Worm (Caenorhabditis elegans) whole organism, early embryonic: Measurements from ENCODE around the gene H10E21.1.

Experiments used
- B0310.2 ChIP-seq: sonication (generic microtip); optimal IDR thresholded peaks from 2 replicates; lab custom pipeline; 2016; ENCODE audit warnings: mild to moderate bottlenecking, missing genetic modification characterization, missing compliant biosample characterization
- F13C5.2 ChIP-seq: sonication (generic microtip); optimal IDR thresholded peaks from 2 replicates; lab custom pipeline; 2017; ENCODE audit warnings: mild to moderate bottlenecking, missing genetic modification characterization, inconsistent platforms, missing compliant biosample characterization
- aly-1 ChIP-seq: sonication (generic microtip); optimal IDR thresholded peaks from 2 replicates; lab custom pipeline; 2016; ENCODE audit warnings: missing genetic modification characterization, missing compliant biosample characterization
- ama-1 ChIP-seq: fragments of 150-350 bp; optimal IDR thresholded peaks from 2 replicates; lab custom pipeline; 2014
- ceh-13 ChIP-seq: fragments of 200-800 bp; sonication (Bioruptor generic); optimal IDR thresholded peaks from 2 replicates; lab custom pipeline; 2018; ENCODE audit warnings: mild to moderate bottlenecking, missing genetic modification characterization, missing compliant biosample characterization
- ceh-36 ChIP-seq: sonication (generic microtip); optimal IDR thresholded peaks from 2 replicates; lab custom pipeline; 2016; ENCODE audit warnings: missing genetic modification characterization, inconsistent platforms, missing compliant biosample characterization
- ets-7 ChIP-seq: sonication (generic microtip); optimal IDR thresholded peaks from 2 replicates; lab custom pipeline; 2016; ENCODE audit warnings: missing genotype, missing genetic modification characterization, missing compliant biosample characterization
- flt-1 ChIP-seq: fragments of 200-800 bp; sonication (Bioruptor generic); IDR thresholded peaks from 2 replicates; pipeline ENCODE4 v1.3.6; 2022; ENCODE audit warnings: missing genetic modification characterization, missing compliant biosample characterization
- hmbx-1 ChIP-seq: sonication (generic microtip); optimal IDR thresholded peaks from 2 replicates; lab custom pipeline; 2016; ENCODE audit warnings: mild to moderate bottlenecking, missing genetic modification characterization, missing compliant biosample characterization
- hmg-4 ChIP-seq: fragments of 200-800 bp; sonication (Bioruptor generic); optimal IDR thresholded peaks from 2 replicates; lab custom pipeline; 2018; ENCODE audit warnings: mild to moderate bottlenecking, missing genetic modification characterization, missing compliant biosample characterization
- hnd-1 ChIP-seq: sonication (generic microtip); optimal IDR thresholded peaks from 2 replicates; lab custom pipeline; 2016; ENCODE audit warnings: missing genetic modification characterization, missing compliant biosample characterization
- pes-1 ChIP-seq: fragments of 200-800 bp; sonication (Bioruptor generic); IDR thresholded peaks from 2 replicates; pipeline ENCODE4 v1.3.6; 2022; ENCODE audit warnings: missing genetic modification reagents, missing genetic modification characterization, missing compliant biosample characterization
- scrt-1 ChIP-seq: fragments of 200-800 bp; sonication (Bioruptor generic); IDR thresholded peaks from 2 replicates; pipeline ENCODE4 v1.3.6; 2022; ENCODE audit warnings: missing genetic modification characterization, missing compliant biosample characterization
- sea-1 ChIP-seq: fragments of 200-800 bp; sonication (Bioruptor generic); conservative IDR thresholded peaks from 2 replicates; pipeline ENCODE4 v1.3.6; 2022; ENCODE audit warnings: missing genetic modification characterization, missing compliant biosample characterization
- tbx-11 ChIP-seq: fragments of 200-800 bp; sonication (Bioruptor generic); IDR thresholded peaks from 2 replicates; pipeline ENCODE4 v1.3.6; 2022; ENCODE audit warnings: missing genetic modification characterization, missing compliant biosample characterization
- tbx-37 ChIP-seq: fragments of 200-800 bp; sonication (Bioruptor generic); conservative IDR thresholded peaks from 2 replicates; pipeline ENCODE4 v1.3.6; 2022; ENCODE audit warnings: missing genetic modification reagents, missing genetic modification characterization, missing compliant biosample characterization
- tra-4 ChIP-seq: sonication (generic microtip); optimal IDR thresholded peaks from 2 replicates; lab custom pipeline; 2017; ENCODE audit warnings: missing genetic modification characterization, missing compliant biosample characterization

H10E21.1 gene

DNA sequence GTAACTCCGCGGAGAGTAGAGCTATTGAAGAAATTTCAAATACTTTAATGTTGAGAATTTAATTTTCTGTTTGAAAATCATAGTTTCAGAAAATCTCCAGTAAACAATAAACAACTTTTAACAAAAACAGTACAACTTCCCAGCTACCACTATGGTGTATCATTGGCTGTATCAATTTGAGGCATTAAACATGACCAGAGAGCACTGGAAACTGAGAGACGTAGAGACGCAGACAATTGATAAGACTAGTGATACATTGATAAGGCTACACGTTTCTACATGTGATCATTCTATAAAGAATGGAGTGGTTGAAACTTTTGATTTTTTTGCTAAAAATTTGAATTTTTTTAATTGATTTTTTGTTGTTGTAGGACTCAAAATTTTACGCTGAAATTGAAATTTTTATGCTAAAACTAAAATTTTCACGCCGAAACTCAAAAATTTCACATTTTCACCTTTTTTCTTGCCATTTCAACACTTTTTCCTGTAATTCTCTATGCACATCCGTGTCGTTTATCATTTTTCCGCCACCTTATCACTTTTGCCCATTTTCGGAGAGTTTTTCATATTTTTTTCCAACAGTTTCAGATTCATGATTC is at the start of gene H10E21.1:
H10E21.1 (plus strand) TSS at position 549 of the 599 bp plus-strand sequence.
- no peak for TF ChIP-seq ets-7
- no peak for TF ChIP-seq pes-1
- no peak for TF ChIP-seq aly-1 (tag; lab: Kevin White, UChicago)
- no peak for TF ChIP-seq ceh-36
- no peak for TF ChIP-seq B0310.2
- no peak for TF ChIP-seq sea-1 (GFP tag; lab: Robert Waterston, UW)
- TF ChIP-seq hmg-4 (GFP tag; lab: Kevin White, UChicago), result no peak
- TF ChIP-seq flt-1 (GFP tag; lab: Robert Waterston, UW), result no peak
- no peak for TF ChIP-seq hmbx-1
- TF ChIP-seq tbx-11 (GFP tag; lab: Robert Waterston, UW), result no peak
- TF ChIP-seq ama-1 (lab: Kevin White, UChicago), result no peak
- TF ChIP-seq F13C5.2 (tag; lab: Kevin White, UChicago), result no peak
- no peak for TF ChIP-seq tbx-37
- TF ChIP-seq ceh-13 (GFP tag; lab: Kevin White, UChicago), result no peak
- no peak for TF ChIP-seq tra-4
- no peak for TF ChIP-seq hnd-1 (tag; lab: Kevin White, UChicago)

DNA sequence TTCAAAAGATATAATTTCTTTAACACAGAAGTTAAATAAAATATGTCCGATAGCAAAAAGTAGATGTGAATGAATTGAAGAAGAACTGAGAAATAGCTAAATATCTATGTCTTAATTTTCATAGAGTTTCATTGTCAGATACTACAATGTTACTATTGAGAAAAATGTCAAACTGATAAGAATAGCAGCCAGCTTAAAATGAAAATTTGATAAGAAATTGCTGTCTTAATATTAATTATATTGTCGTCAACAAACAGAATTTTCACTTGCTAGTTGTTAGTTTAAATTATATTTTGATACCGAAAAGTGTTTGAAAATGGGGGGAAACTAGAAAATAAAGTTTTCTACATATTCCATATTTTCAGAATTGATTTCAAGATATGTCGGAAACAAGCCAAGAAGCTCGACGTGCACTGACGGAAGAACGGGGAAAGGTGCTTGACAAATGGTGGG is 12.6 kb upstream of the H10E21.1 start, which contains the start of the genes fbxa-6, cTel54X.2 and npr-30:
fbxa-6 (minus strand) TSS at position 179 of the 453 bp plus-strand sequence.
cTel54X.2 (plus strand) TSS at position 360 of the 453 bp plus-strand sequence.
npr-30 (plus strand) TSS at position 403 of the 453 bp plus-strand sequence.
- TF ChIP-seq ets-7 (no peak), scrt-1 (no peak), flt-1 (GFP tag; lab: Robert Waterston, UW) (no peak), tbx-11 (GFP tag; lab: Robert Waterston, UW) (no peak), hmg-4 (GFP tag; lab: Kevin White, UChicago) (no peak), tra-4 (no peak), B0310.2 (no peak), hnd-1 (tag; lab: Kevin White, UChicago) (no peak), pes-1 (no peak), ama-1 (lab: Kevin White, UChicago) (no peak), ceh-13 (GFP tag; lab: Kevin White, UChicago) (no peak), ceh-36 (no peak), sea-1 (GFP tag; lab: Robert Waterston, UW) (no peak)

DNA sequence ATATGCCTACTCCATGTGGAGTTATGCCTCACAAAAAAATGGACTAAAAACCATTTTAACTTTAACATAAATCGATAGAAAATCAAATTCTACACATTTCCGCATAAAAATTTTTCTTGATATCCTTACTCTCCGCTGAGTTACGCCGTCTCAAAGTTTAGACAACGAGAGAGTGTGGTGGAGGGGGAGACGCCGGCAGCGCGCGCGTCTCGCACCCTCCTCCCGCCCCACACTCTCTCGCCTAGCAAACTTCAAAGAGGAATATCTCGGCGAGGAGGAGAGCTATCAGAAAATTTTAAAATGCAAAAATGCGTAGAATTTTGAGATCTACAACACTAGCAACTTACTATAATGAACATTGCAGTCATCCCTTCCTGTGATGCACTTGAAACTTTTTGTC is 1.4 kb upstream of the H10E21.1 start:
- TF ChIP-seq tbx-37, result no peak
- no peak for TF ChIP-seq ceh-36
- TF ChIP-seq B0310.2, result no peak
- no peak for TF ChIP-seq ceh-13 (GFP tag; lab: Kevin White, UChicago)
- TF ChIP-seq flt-1 (GFP tag; lab: Robert Waterston, UW), result no peak
- no peak for TF ChIP-seq hmbx-1
- no peak for TF ChIP-seq tra-4
- no peak for TF ChIP-seq tbx-11 (GFP tag; lab: Robert Waterston, UW)

DNA sequence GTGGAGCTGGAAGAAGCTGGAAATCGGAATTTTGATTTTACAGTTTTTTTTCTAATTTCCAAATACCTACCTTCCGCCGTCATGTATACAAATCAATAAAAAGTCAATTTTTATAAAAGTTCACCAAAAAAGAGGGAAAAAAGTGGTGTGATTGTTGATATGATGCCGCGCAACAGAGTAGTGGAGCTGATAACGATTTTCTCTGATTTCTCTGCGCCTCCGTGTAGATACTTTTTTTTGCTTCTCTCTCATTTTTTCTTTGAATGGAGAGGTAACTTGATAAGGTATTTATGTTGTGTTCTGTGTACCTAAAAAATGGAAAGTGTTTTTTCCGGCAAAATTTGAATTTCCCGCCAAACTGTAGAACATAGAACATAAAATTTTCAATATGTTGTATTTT is 901 bp upstream of the H10E21.1 start, which contains the start of gene nhr-80:
nhr-80 (minus strand) TSS at position 199 of the 400 bp plus-strand sequence.
- TF ChIP-seq tra-4 (no peak), pes-1 (no peak), aly-1 (tag; lab: Kevin White, UChicago) (no peak), ama-1 (lab: Kevin White, UChicago) (no peak), hmg-4 (GFP tag; lab: Kevin White, UChicago) (no peak), ceh-36 (no peak), flt-1 (GFP tag; lab: Robert Waterston, UW) (no peak), hnd-1 (tag; lab: Kevin White, UChicago) (no peak), hmbx-1 (no peak), scrt-1 (no peak), tbx-37 (no peak), ceh-13 (GFP tag; lab: Kevin White, UChicago) (no peak), F13C5.2 (tag; lab: Kevin White, UChicago) (no peak)

DNA sequence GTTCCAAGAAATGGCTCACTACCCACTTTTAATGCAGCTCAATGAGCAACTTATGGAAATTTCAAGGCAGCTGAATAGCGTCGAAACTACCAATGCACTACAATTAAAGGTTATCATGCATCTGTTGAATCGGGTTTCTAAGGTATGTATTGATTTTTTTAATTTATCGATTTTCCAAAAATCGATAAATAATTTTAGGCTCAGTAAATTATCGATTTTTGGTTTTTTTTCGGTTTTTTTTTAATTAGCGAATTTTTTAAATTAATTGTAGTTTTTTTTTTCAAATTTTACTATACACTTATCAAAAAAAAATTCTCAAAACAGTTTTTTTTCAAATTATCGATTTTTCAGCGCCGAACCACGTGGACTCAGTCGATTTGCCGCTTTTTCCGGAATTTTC is 1.2 kb downstream of the H10E21.1 start:
- no peak for TF ChIP-seq flt-1 (GFP tag; lab: Robert Waterston, UW)
- TF ChIP-seq tbx-11 (GFP tag; lab: Robert Waterston, UW), result no peak
- TF ChIP-seq hmbx-1, result no peak
- no peak for TF ChIP-seq tra-4
- TF ChIP-seq ets-7, result no peak
- TF ChIP-seq ceh-36, result no peak
- no peak for TF ChIP-seq pes-1

DNA sequence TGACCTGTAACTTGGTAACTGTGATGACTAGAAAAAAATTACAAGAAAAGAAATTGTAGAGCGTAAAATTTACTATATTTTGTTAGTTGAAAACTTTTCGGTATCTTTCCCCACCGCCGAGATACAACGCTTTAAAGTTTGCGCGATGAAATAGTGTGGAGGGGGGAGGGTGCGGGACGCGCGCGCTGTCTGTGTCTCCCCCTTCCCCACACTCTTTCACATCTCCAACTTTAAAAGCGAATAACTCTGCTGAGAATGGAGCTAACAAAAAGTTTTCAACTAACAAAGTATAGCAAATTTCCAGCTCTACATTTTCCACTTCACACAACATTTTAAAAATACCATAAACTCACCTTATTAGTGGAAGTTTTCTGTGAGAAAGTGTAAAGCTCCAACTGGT is 2.0 kb downstream of the H10E21.1 start:
- TF ChIP-seq flt-1 (GFP tag; lab: Robert Waterston, UW) (no peak), tra-4 (no peak), ceh-36 (no peak), scrt-1 (no peak), hmbx-1 (no peak), ceh-13 (GFP tag; lab: Kevin White, UChicago) (no peak), ama-1 (lab: Kevin White, UChicago) (no peak)

DNA sequence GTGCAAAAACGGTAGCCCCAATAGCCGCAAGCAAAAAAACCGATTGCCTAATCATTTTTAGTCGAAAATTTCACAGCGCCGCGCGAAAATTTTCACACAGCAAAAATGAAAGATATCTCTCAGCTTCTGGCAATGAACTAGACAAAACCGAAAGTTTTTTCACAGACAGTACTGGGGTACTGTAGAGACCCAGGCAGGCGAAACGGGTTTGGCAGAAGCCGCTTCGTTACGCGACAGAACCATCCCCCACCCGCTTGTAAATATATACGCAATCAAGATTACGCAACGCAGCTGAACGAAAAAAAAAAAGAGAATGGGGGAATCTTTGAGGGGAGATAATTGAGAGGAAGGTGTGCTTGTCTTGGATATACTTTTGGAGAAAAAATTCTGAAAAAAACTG is 3.9 kb downstream of the H10E21.1 start, which contains the start of gene H10E21.4:
H10E21.4 (minus strand) TSS at position 167 of the 400 bp plus-strand sequence.
- TF ChIP-seq tbx-11 (GFP tag; lab: Robert Waterston, UW), result no peak
- no peak for TF ChIP-seq B0310.2
- no peak for TF ChIP-seq tra-4
- TF ChIP-seq ama-1 (lab: Kevin White, UChicago), result no peak
- TF ChIP-seq pes-1, result no peak
- no peak for TF ChIP-seq sea-1 (GFP tag; lab: Robert Waterston, UW)
- no peak for TF ChIP-seq ceh-13 (GFP tag; lab: Kevin White, UChicago)
- TF ChIP-seq ceh-36, result no peak
- no peak for TF ChIP-seq scrt-1
- no peak for TF ChIP-seq ets-7
- TF ChIP-seq hmg-4 (GFP tag; lab: Kevin White, UChicago), result no peak
- no peak for TF ChIP-seq flt-1 (GFP tag; lab: Robert Waterston, UW)
- TF ChIP-seq hnd-1 (tag; lab: Kevin White, UChicago), result no peak
- no peak for TF ChIP-seq tbx-37
- TF ChIP-seq hmbx-1, result no peak
- TF ChIP-seq F13C5.2 (tag; lab: Kevin White, UChicago), result no peak

DNA sequence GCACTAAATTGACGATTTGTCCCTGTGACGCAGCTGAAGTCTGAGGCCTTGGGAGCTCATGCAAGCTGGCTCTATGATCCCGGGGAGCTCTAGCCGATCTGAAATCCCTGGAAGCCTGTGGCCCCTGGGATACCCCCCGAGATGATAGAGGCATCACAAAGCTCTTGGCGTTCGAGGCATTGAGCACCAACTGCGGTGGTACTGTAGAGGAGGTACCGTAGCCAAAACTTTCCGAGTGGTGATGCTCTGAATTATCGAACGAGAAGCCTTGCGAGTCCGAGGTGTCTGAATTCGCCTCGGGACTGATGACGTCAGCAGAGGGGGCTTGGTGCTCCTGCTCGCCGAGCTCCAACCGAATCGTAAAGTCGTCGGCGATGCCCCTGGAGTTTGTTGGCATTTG is 5.7 kb downstream of the H10E21.1 start:
- TF ChIP-seq flt-1 (GFP tag; lab: Robert Waterston, UW), result no peak
- TF ChIP-seq tbx-11 (GFP tag; lab: Robert Waterston, UW), result no peak
